Fruit fly (Drosophila melanogaster) whole organism, wandering third instar larva: Measurements from ENCODE around the gene CG43402.

ENCODE experiments used
- Abd-B ChIP-seq: fragments of >200 bp; optimal IDR thresholded peaks from 2 replicates; lab custom pipeline; 2017; ENCODE audit warnings: missing biosample characterization, missing genetic modification characterization
- Jra ChIP-seq: sonication (Bioruptor generic); optimal IDR thresholded peaks from 2 replicates; lab custom pipeline; 2016; ENCODE audit warnings: missing biosample characterization, missing genetic modification characterization
- N ChIP-seq: fragments of >200 bp; optimal IDR thresholded peaks from 2 replicates; lab custom pipeline; 2018; ENCODE audit warnings: missing biosample characterization, missing external identifiers, missing genetic modification characterization
- Vsx2 ChIP-seq: fragments of 200-300, 225-300 bp; sonication (Bioruptor generic); optimal IDR thresholded peaks from 2 replicates; lab custom pipeline; 2018; ENCODE audit warnings: missing biosample characterization, missing genetic modification characterization; ENCODE audit not compliant: partially characterized antibody
- brk ChIP-seq: fragments of 200-800 bp; sonication (Bioruptor generic); optimal IDR thresholded peaks from 2 replicates; lab custom pipeline; 2016; ENCODE audit warnings: missing biosample characterization, mild to moderate bottlenecking, missing genetic modification characterization
- jim ChIP-seq: fragments of 175-275, 200-325 bp; sonication (Bioruptor generic); optimal IDR thresholded peaks from 2 replicates; lab custom pipeline; 2016; ENCODE audit warnings: missing biosample characterization, mild to moderate bottlenecking, missing genetic modification characterization
- lola ChIP-seq: fragments of >200 bp; optimal IDR thresholded peaks from 2 replicates; lab custom pipeline; 2017; ENCODE audit warnings: missing biosample characterization, missing genetic modification characterization
- psq ChIP-seq: fragments of 200-800 bp; sonication (Bioruptor generic); optimal IDR thresholded peaks from 3 replicates; lab custom pipeline; 2017; ENCODE audit warnings: missing biosample characterization, mild to moderate bottlenecking, missing genetic modification characterization, moderate library complexity

- TF ChIP-seq lola (GFP tag; lab: Kevin White, UChicago): no peak
- no peak for TF ChIP-seq jim
- peak; percentile 49 for TF ChIP-seq Jra (GFP tag; lab: Kevin White, UChicago)
- no peak for TF ChIP-seq Abd-B (GFP tag; lab: Kevin White, UChicago)
- peak; percentile 21 for TF ChIP-seq brk
- TF ChIP-seq psq: peak; percentile 85
- no peak for TF ChIP-seq N (GFP tag; lab: Kevin White, UChicago)
- peak; percentile 51 for TF ChIP-seq Vsx2
These were observed 15.6 kb upstream of the CG43402 start for dm6 chr2L:1426821-1427265.
